Worm (Caenorhabditis elegans) whole organism, late embryonic: Measurements from ENCODE around the gene T20D4.10.
"Not testable (repeated sequence)": the region's sequence is repeated elsewhere in the genome, so short reads cannot be mapped to it uniquely, and the experiment has no call there.

Experiments
- C38D4.7 ChIP-seq: fragments of 200-800 bp; sonication (Bioruptor generic); optimal IDR thresholded peaks from 2 replicates; lab custom pipeline; 2018; ENCODE audit warnings: mild to moderate bottlenecking, missing genetic modification characterization, moderate library complexity, missing compliant biosample characterization
- Y22D7AL.16 ChIP-seq: sonication (generic microtip); optimal IDR thresholded peaks from 2 replicates; lab custom pipeline; 2016; ENCODE audit warnings: missing genetic modification characterization, missing compliant biosample characterization
- ama-1 ChIP-seq: fragments of 150-350 bp; optimal IDR thresholded peaks from 2 replicates; lab custom pipeline; 2014
- ceh-18 ChIP-seq: sonication (generic microtip); optimal IDR thresholded peaks from 2 replicates; lab custom pipeline; 2016; ENCODE audit warnings: missing genetic modification characterization, missing compliant biosample characterization
- ceh-22 ChIP-seq: sonication (generic microtip); optimal IDR thresholded peaks from 2 replicates; lab custom pipeline; 2017; ENCODE audit warnings: missing biosample characterization, missing genetic modification characterization
- ceh-45 ChIP-seq: fragments of 200-800 bp; sonication (Bioruptor generic); IDR thresholded peaks from 2 replicates; pipeline ENCODE4 v1.3.6; 2022; ENCODE audit warnings: missing genetic modification reagents, missing genetic modification characterization, missing compliant biosample characterization
- ceh-6 ChIP-seq: fragments of 200-800 bp; sonication (Bioruptor generic); optimal IDR thresholded peaks from 2 replicates; lab custom pipeline; 2018; ENCODE audit warnings: mild to moderate bottlenecking, missing genetic modification characterization, missing compliant biosample characterization
- dve-1 ChIP-seq: sonication (generic microtip); optimal IDR thresholded peaks from 2 replicates; lab custom pipeline; 2017; ENCODE audit warnings: antibody characterized with exemption, mild to moderate bottlenecking, missing genetic modification characterization, missing compliant biosample characterization
- ets-4 ChIP-seq: sonication (generic microtip); optimal IDR thresholded peaks from 2 replicates; lab custom pipeline; 2016; ENCODE audit warnings: missing genetic modification characterization, missing compliant biosample characterization
- fax-1 ChIP-seq: sonication (generic microtip); optimal IDR thresholded peaks from 2 replicates; lab custom pipeline; 2016; ENCODE audit warnings: missing genotype, missing genetic modification characterization, missing compliant biosample characterization
- fkh-10 ChIP-seq: fragments of 150-350 bp; optimal IDR thresholded peaks from 2 replicates; lab custom pipeline; 2014; ENCODE audit warnings: missing biosample characterization, missing genetic modification reagents, missing genetic modification characterization
- fkh-6 ChIP-seq: sonication (generic microtip); optimal IDR thresholded peaks from 2 replicates; lab custom pipeline; 2016; ENCODE audit warnings: missing genetic modification characterization, missing compliant biosample characterization
- hlh-15 ChIP-seq: sonication (generic microtip); optimal IDR thresholded peaks from 2 replicates; lab custom pipeline; 2016; ENCODE audit warnings: missing genetic modification characterization, missing compliant biosample characterization
- hlh-30 ChIP-seq: sonication (generic microtip); optimal IDR thresholded peaks from 2 replicates; lab custom pipeline; 2017; ENCODE audit warnings: antibody characterized with exemption, missing genetic modification characterization, missing compliant biosample characterization; ENCODE audit not compliant: insufficient read depth
- hlh-8 ChIP-seq: sonication (generic microtip); optimal IDR thresholded peaks from 2 replicates; lab custom pipeline; 2016; ENCODE audit warnings: missing genotype, missing genetic modification characterization, missing compliant biosample characterization
- lim-6 ChIP-seq: sonication (generic microtip); optimal IDR thresholded peaks from 2 replicates; lab custom pipeline; 2016; ENCODE audit warnings: missing genetic modification characterization, missing compliant biosample characterization
- mec-3 ChIP-seq: sonication (generic microtip); optimal IDR thresholded peaks from 2 replicates; lab custom pipeline; 2016; ENCODE audit warnings: borderline replicate concordance, missing genetic modification characterization, missing compliant biosample characterization
- nfya-1 ChIP-seq: sonication (generic microtip); optimal IDR thresholded peaks from 2 replicates; lab custom pipeline; 2017; ENCODE audit warnings: missing genetic modification characterization, mild to moderate bottlenecking, missing compliant biosample characterization, antibody characterized with exemption, moderate library complexity
- nhr-11 ChIP-seq: fragments of 150-350 bp; optimal IDR thresholded peaks from 2 replicates; lab custom pipeline; 2014; ENCODE audit warnings: missing biosample characterization, missing genetic modification characterization
- pag-3 ChIP-seq: sonication (generic microtip); optimal IDR thresholded peaks from 2 replicates; lab custom pipeline; 2016; ENCODE audit warnings: missing compliant biosample characterization, missing genetic modification characterization, borderline replicate concordance
- pat-9 ChIP-seq: fragments of 200-800 bp; sonication (Bioruptor generic); optimal IDR thresholded peaks from 2 replicates; lab custom pipeline; 2018; ENCODE audit warnings: mild to moderate bottlenecking, missing genetic modification characterization, moderate library complexity, missing compliant biosample characterization
- pax-1 ChIP-seq: fragments of 150-350 bp; optimal IDR thresholded peaks from 2 replicates; lab custom pipeline; 2014; ENCODE audit warnings: missing biosample characterization, missing genetic modification characterization
- pros-1 ChIP-seq: fragments of 150-350 bp; optimal IDR thresholded peaks from 2 replicates; lab custom pipeline; 2014; ENCODE audit warnings: missing biosample characterization, missing genetic modification reagents, missing genetic modification characterization
- sox-2 ChIP-seq: fragments of 200-800 bp; sonication (Bioruptor generic); IDR thresholded peaks from 2 replicates; pipeline ENCODE4 v1.3.6; 2022; ENCODE audit warnings: missing genetic modification reagents, missing genetic modification characterization, missing compliant biosample characterization
- tbx-2 ChIP-seq: sonication (generic microtip); optimal IDR thresholded peaks from 2 replicates; lab custom pipeline; 2016; ENCODE audit warnings: missing genetic modification characterization, missing compliant biosample characterization
- tbx-7 ChIP-seq: sonication (generic microtip); optimal IDR thresholded peaks from 2 replicates; lab custom pipeline; 2016; ENCODE audit warnings: missing genotype, missing genetic modification characterization, missing compliant biosample characterization
- ttx-3 ChIP-seq: sonication (generic microtip); optimal IDR thresholded peaks from 2 replicates; lab custom pipeline; 2016; ENCODE audit warnings: missing genetic modification reagents, missing genetic modification characterization, missing compliant biosample characterization
- unc-3 ChIP-seq, 2 experiments: fragments of 200-800 bp in 1 of 2; sonication (Bioruptor generic) in 1 of 2; sonication (generic microtip) in 1 of 2; conservative IDR thresholded peaks in 1 of 2; optimal IDR thresholded peaks in 1 of 2; 2 replicates each; pipeline versions ENCODE4 v1.3.6 to Lab custom; 2016 to 2022; ENCODE audit warnings: missing compliant biosample characterization in 2 of 2, missing genetic modification characterization in 2 of 2, missing genetic modification reagents in 1 of 2
- unc-86 ChIP-seq: sonication (generic microtip); optimal IDR thresholded peaks from 2 replicates; lab custom pipeline; 2016; ENCODE audit warnings: missing genetic modification characterization, missing compliant biosample characterization
- zip-5 ChIP-seq: sonication (generic microtip); optimal IDR thresholded peaks from 2 replicates; lab custom pipeline; 2016; ENCODE audit warnings: missing genetic modification characterization, missing compliant biosample characterization
- ztf-16 ChIP-seq: sonication (generic microtip); optimal IDR thresholded peaks from 2 replicates; lab custom pipeline; 2017; ENCODE audit warnings: missing genetic modification characterization, missing compliant biosample characterization

The T20D4.10 gene

ce11 chrV:3362475-3362874, 37.6 kb upstream of the T20D4.10 start, which contains the start of gene C04E12.4:
TSS of gene C04E12.4 (plus strand) at chrV:3362775.
- TF ChIP-seq C38D4.7 (GFP tag; lab: Kevin White, UChicago): no peak
- TF ChIP-seq nfya-1 (tag; lab: Kevin White, UChicago): no peak
- TF ChIP-seq lim-6 (tag; lab: Kevin White, UChicago): no peak
- no peak for TF ChIP-seq zip-5 (tag; lab: Kevin White, UChicago)
- TF ChIP-seq mec-3 (tag; lab: Kevin White, UChicago): no peak
- TF ChIP-seq nhr-11 (tag; lab: Kevin White, UChicago): no peak
- no peak for TF ChIP-seq ceh-6
- TF ChIP-seq pros-1 (tag; lab: Kevin White, UChicago): no peak
- TF ChIP-seq ceh-45 (GFP tag; lab: Robert Waterston, UW): no peak

ce11 chrV:3367773-3368172, 32.3 kb upstream of the T20D4.10 start, which contains the start of gene C04E12.2:
TSS of gene C04E12.2 (plus strand) at chrV:3368073.
- not testable (repeated sequence) for TF ChIP-seq tbx-2 (tag; lab: Kevin White, UChicago); ceh-45 (GFP tag; lab: Robert Waterston, UW); hlh-30 (tag; lab: Kevin White, UChicago)

DNA sequence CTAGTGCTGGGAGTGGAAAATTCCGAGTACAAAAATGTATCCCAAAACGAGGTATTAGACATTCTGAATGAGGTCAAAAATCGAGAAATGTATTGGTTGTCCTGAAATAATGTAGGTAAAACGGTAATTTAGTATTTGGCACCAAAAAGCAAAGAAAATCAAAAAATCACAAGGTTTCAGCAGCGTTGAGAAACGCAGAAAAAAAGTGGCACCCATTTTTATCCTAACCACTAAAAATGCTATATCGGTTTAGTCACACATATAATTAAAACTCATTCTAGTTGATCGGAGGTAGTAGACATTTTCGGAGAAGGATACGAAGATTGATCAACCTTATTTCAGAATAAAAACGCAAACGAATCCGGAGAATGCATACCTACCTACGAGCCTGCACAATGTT, 27.4 kb upstream of the T20D4.10 start, which contains the start of gene srx-121:
TSS of gene srx-121 (minus strand) at position 101 of the 400 bp plus-strand sequence.
- TF ChIP-seq dve-1: no peak
- TF ChIP-seq nhr-11 (tag; lab: Kevin White, UChicago): no peak
- TF ChIP-seq ztf-16 (tag; lab: Kevin White, UChicago): no peak
- no peak for TF ChIP-seq mec-3 (tag; lab: Kevin White, UChicago)
- no peak for TF ChIP-seq ama-1 (lab: Kevin White, UChicago)
- no peak for TF ChIP-seq hlh-15
- TF ChIP-seq pag-3 (tag; lab: Kevin White, UChicago): no peak
- TF ChIP-seq pros-1 (tag; lab: Kevin White, UChicago): no peak
- no peak for TF ChIP-seq pax-1 (tag; lab: Kevin White, UChicago)
- TF ChIP-seq fax-1 (tag; lab: Kevin White, UChicago): no peak
- TF ChIP-seq fkh-6 (tag; lab: Kevin White, UChicago): no peak
- no peak for TF ChIP-seq ceh-45 (GFP tag; lab: Robert Waterston, UW)
- TF ChIP-seq Y22D7AL.16 (tag; lab: Kevin White, UChicago): no peak
- no peak for TF ChIP-seq hlh-8 (tag; lab: Kevin White, UChicago)

DNA sequence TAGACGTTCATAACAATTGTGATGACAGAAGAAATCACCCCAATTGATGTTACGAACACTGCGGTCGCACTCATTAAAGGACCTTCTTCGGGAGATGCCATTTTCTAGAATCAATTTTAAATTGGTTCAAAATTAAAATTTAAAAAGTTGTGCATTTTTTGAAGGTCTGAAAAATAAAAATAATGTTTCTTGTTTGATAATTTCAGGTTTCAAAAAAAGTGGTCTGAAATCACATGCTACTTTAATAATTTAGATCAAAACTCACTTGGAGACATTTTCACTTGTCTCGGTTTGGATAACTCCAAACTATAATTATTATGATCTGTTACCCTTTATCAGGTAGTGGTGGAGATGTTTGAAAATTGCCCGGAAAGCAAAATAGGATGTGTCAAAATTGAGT, 23.1 kb upstream of the T20D4.10 start, which contains the start of gene srbc-2:
TSS of gene srbc-2 (minus strand) at position 101 of the 400 bp plus-strand sequence.
- TF ChIP-seq ttx-3 (no peak), unc-86 (tag; lab: Kevin White, UChicago) (no peak), sox-2 (GFP tag; lab: Robert Waterston, UW) (no peak)

DNA sequence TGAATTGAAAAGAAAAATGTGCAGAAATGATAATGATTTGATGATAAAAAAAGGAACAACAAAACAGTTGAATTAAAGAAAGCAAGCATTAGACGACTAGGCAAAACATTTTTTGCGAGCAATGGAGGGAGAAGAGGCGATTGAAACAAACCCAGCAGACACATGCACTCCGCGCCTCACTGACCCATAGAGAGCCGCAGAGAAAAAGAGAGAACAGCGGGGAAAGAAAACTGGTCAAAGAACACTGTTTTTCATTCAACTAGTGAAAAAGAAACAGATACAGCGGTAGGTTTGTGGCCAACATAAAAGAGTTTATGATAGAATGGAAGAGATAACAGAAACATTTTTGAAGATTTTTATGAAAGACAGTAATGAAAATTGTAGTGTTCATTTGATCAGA, 11.8 kb upstream of the T20D4.10 start:
- no peak for TF ChIP-seq ttx-3
- TF ChIP-seq unc-86 (tag; lab: Kevin White, UChicago): no peak
- TF ChIP-seq fkh-10 (GFP tag; lab: Kevin White, UChicago): no peak
- no peak for TF ChIP-seq tbx-7 (tag; lab: Kevin White, UChicago)
- TF ChIP-seq sox-2 (GFP tag; lab: Robert Waterston, UW): no peak
- no peak for TF ChIP-seq lim-6 (tag; lab: Kevin White, UChicago)
- no peak for TF ChIP-seq pax-1 (tag; lab: Kevin White, UChicago)
- TF ChIP-seq tbx-2 (tag; lab: Kevin White, UChicago): no peak
- no peak for TF ChIP-seq unc-3 (GFP tag; conservative IDR thresholded peaks at IDR 0.05; lab: Robert Waterston, UW)
- no peak for TF ChIP-seq unc-3 (tag; optimal IDR thresholded peaks at IDR 0.05; lab: Kevin White, UChicago)
- no peak for TF ChIP-seq C38D4.7 (GFP tag; lab: Kevin White, UChicago)
- no peak for TF ChIP-seq ceh-22

DNA sequence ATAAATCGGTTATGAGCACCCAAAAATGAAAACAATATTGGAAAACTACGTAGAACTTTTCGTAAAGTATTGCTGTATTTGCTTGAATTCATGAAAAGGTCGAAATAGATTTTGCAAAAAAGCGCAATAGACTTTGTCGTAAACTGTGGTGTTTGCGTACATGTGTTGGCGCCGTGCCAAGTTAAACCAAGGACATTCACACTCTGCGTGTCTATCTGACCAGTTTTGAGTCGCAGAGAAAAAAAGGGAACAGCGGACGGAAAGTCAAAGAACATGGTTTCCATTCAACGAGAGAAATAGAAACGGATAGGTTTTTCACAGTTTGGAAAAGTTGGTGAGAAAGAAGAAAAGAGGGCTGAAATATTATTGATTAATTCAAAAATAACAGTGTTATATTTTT, 9.0 kb upstream of the T20D4.10 start:
- TF ChIP-seq ceh-18 (tag; lab: Kevin White, UChicago) (no peak), nhr-11 (tag; lab: Kevin White, UChicago) (no peak), hlh-30 (tag; lab: Kevin White, UChicago) (no peak), ets-4 (no peak), pat-9 (tag; lab: Kevin White, UChicago) (no peak)
